Worm (Caenorhabditis elegans): ENCODE data around the gene fmo-2.
"Not testable (repeated sequence)": the region's sequence is repeated elsewhere in the genome, so short reads cannot be mapped to it uniquely, and the experiment has no call there.

- not testable (repeated sequence) for TF ChIP-seq dao-5, him-1, W03F9.2 (tag; optimal IDR thresholded peaks at IDR 0.05)
These were observed 5.0 kb downstream of the fmo-2 start, which contains the start of gene R102.2 for ce11 chrIV:10687307-10687706.

Measured in whole organism, L4/young adult.